Fruit fly (Drosophila melanogaster) whole organism, prepupa: ENCODE results near the gene CG31710.
A peak's percentile ranks its signal among the peaks of the same experiment; 100 is the strongest.

Experiments
- Blimp-1 ChIP-seq: fragments of 200-800 bp; sonication (Bioruptor generic); optimal IDR thresholded peaks from 3 replicates; lab custom pipeline; 2017; ENCODE audit warnings: missing biosample characterization, missing genetic modification characterization, mild to moderate bottlenecking, moderate library complexity, missing genetic modification reagents
- CG11762 ChIP-seq: fragments of 200-800 bp; sonication (Bioruptor generic); optimal IDR thresholded peaks from 3 replicates; lab custom pipeline; 2016; ENCODE audit warnings: missing biosample characterization, missing genetic modification characterization; ENCODE audit not compliant: insufficient read depth
- CG11902 ChIP-seq: fragments of 200-800 bp; sonication (Bioruptor generic); optimal IDR thresholded peaks from 3 replicates; lab custom pipeline; 2016; ENCODE audit warnings: missing biosample characterization, missing genetic modification characterization
- CG15336 ChIP-seq: fragments of 200-800 bp; sonication (Bioruptor generic); IDR thresholded peaks from 2 replicates; pipeline ENCODE4 v1.3.6; 2022; ENCODE audit warnings: missing biosample characterization, missing genetic modification characterization
- CG1621 ChIP-seq: fragments of 200-800 bp; sonication (Bioruptor generic); optimal IDR thresholded peaks from 3 replicates; lab custom pipeline; 2018; ENCODE audit warnings: missing biosample characterization, mild to moderate bottlenecking, missing genetic modification characterization
- CG3032 ChIP-seq: fragments of 200-800 bp; optimal IDR thresholded peaks from 2 replicates; lab custom pipeline; 2019; ENCODE audit warnings: missing biosample characterization, mild to moderate bottlenecking, missing genetic modification characterization, moderate library complexity
- CG3919 ChIP-seq: fragments of 200-800 bp; sonication (Bioruptor generic); optimal IDR thresholded peaks from 3 replicates; lab custom pipeline; 2016; ENCODE audit warnings: missing biosample characterization, missing genetic modification characterization
- CG4318 ChIP-seq: fragments of 200-800 bp; sonication (Bioruptor generic); optimal IDR thresholded peaks from 3 replicates; lab custom pipeline; 2017; ENCODE audit warnings: missing biosample characterization, mild to moderate bottlenecking, missing genetic modification characterization
- CG6163 ChIP-seq: fragments of 200-800 bp; sonication (Bioruptor generic); IDR thresholded peaks from 3 replicates; pipeline ENCODE4 v1.3.6; 2022; ENCODE audit warnings: missing biosample characterization, missing genetic modification characterization
- CG6792 ChIP-seq: fragments of 200-800 bp; sonication (Bioruptor generic); optimal IDR thresholded peaks from 3 replicates; lab custom pipeline; 2016; ENCODE audit warnings: missing biosample characterization, missing genetic modification characterization
- CG6808 ChIP-seq: fragments of 200-800 bp; sonication (Bioruptor generic); optimal IDR thresholded peaks from 3 replicates; lab custom pipeline; 2017; ENCODE audit warnings: missing biosample characterization, missing genetic modification characterization, mild to moderate bottlenecking, moderate library complexity, missing genetic modification reagents
- CG6854 ChIP-seq: fragments of 200-800 bp; sonication (Bioruptor generic); optimal IDR thresholded peaks from 2 replicates; lab custom pipeline; 2017; ENCODE audit warnings: missing biosample characterization, mild to moderate bottlenecking, missing genetic modification characterization
- CG8119 ChIP-seq: fragments of 200-800 bp; sonication (Bioruptor generic); IDR thresholded peaks from 3 replicates; pipeline ENCODE4 v1.3.6; 2022; ENCODE audit warnings: missing biosample characterization, missing genetic modification characterization
- CG8632 ChIP-seq: fragments of 200-800 bp; sonication (Bioruptor generic); optimal IDR thresholded peaks from 3 replicates; lab custom pipeline; 2016; ENCODE audit warnings: missing biosample characterization, missing genetic modification characterization
- CG9139 ChIP-seq: fragments of 200-800 bp; sonication (Bioruptor generic); optimal IDR thresholded peaks from 3 replicates; lab custom pipeline; 2017; ENCODE audit warnings: missing biosample characterization, mild to moderate bottlenecking, missing genetic modification characterization
- Eip78C ChIP-seq: fragments of 200-800 bp; sonication (Bioruptor generic); peaks from one replicate; lab custom pipeline; 2016; ENCODE audit warnings: missing biosample characterization, missing genetic modification characterization
- Ets96B ChIP-seq: fragments of 200-800 bp; optimal IDR thresholded peaks from 2 replicates; lab custom pipeline; 2019; ENCODE audit warnings: missing biosample characterization, mild to moderate bottlenecking, missing genetic modification characterization, moderate library complexity
- Gug ChIP-seq: fragments of 200-800 bp; sonication (Bioruptor generic); IDR thresholded peaks from 2 replicates; pipeline ENCODE4 v1.3.6; 2022; ENCODE audit warnings: missing biosample characterization, missing genetic modification characterization
- Hr38 ChIP-seq: sonication (Bioruptor generic); optimal IDR thresholded peaks from 2 replicates; lab custom pipeline; 2016; ENCODE audit warnings: missing biosample characterization, missing genetic modification characterization
- Hr39 ChIP-seq: fragments of 200-800 bp; sonication (Bioruptor generic); optimal IDR thresholded peaks from 2 replicates; lab custom pipeline; 2016; ENCODE audit warnings: missing biosample characterization, missing genetic modification characterization
- Lpt ChIP-seq: fragments of 200-800 bp; sonication (Bioruptor generic); optimal IDR thresholded peaks from 3 replicates; lab custom pipeline; 2016; ENCODE audit warnings: missing biosample characterization, missing genetic modification characterization
- Met ChIP-seq: fragments of 200-800 bp; sonication (Bioruptor generic); optimal IDR thresholded peaks from 3 replicates; lab custom pipeline; 2016; ENCODE audit warnings: missing biosample characterization, missing genetic modification characterization
- OdsH ChIP-seq: fragments of 200-800 bp; sonication (Bioruptor generic); optimal IDR thresholded peaks from 3 replicates; lab custom pipeline; 2016; ENCODE audit warnings: missing biosample characterization, missing genetic modification characterization
- Smox ChIP-seq: fragments of 200-800 bp; sonication (Bioruptor generic); optimal IDR thresholded peaks from 3 replicates; lab custom pipeline; 2016; ENCODE audit warnings: missing biosample characterization, missing genetic modification characterization
- Sox102F ChIP-seq: fragments of 200-800 bp; sonication (Bioruptor generic); optimal IDR thresholded peaks from 2 replicates; lab custom pipeline; 2016; ENCODE audit warnings: missing biosample characterization, mild to moderate bottlenecking, missing genetic modification characterization
- achi ChIP-seq: fragments of 200-800 bp; sonication (Bioruptor generic); optimal IDR thresholded peaks from 3 replicates; lab custom pipeline; 2016; ENCODE audit warnings: missing biosample characterization, missing genetic modification characterization
- acj6 ChIP-seq: fragments of 200-800 bp; sonication (Bioruptor generic); optimal IDR thresholded peaks from 3 replicates; lab custom pipeline; 2016; ENCODE audit warnings: missing biosample characterization, missing genetic modification characterization
- dsx ChIP-seq: fragments of 200-800 bp; optimal IDR thresholded peaks from 3 replicates; lab custom pipeline; 2019; ENCODE audit warnings: missing biosample characterization, mild to moderate bottlenecking, missing genetic modification characterization, moderate library complexity; ENCODE audit not compliant: poor library complexity, severe bottlenecking
- eg ChIP-seq: fragments of 200-800 bp; sonication (Bioruptor generic); IDR thresholded peaks from 3 replicates; pipeline ENCODE4 v1.3.6; 2022; ENCODE audit warnings: missing biosample characterization, missing genetic modification characterization
- esn ChIP-seq: fragments of 200-800 bp; sonication (Bioruptor generic); optimal IDR thresholded peaks from 2 replicates; lab custom pipeline; 2016; ENCODE audit warnings: missing biosample characterization, mild to moderate bottlenecking, missing genetic modification characterization, moderate library complexity
- fd59A ChIP-seq: fragments of 200-800 bp; sonication (Bioruptor generic); optimal IDR thresholded peaks from 2 replicates; lab custom pipeline; 2017; ENCODE audit warnings: missing biosample characterization, mild to moderate bottlenecking, missing genetic modification characterization, missing genetic modification reagents
- fd85E ChIP-seq: fragments of 200-800 bp; sonication (Bioruptor generic); optimal IDR thresholded peaks from 3 replicates; lab custom pipeline; 2016; ENCODE audit warnings: missing biosample characterization, missing genetic modification characterization
- fkh ChIP-seq: fragments of 200-800 bp; sonication (Bioruptor generic); optimal IDR thresholded peaks from 3 replicates; lab custom pipeline; 2017; ENCODE audit warnings: missing biosample characterization, mild to moderate bottlenecking, missing genetic modification characterization, moderate library complexity
- lz ChIP-seq: fragments of 200-800 bp; sonication (Bioruptor generic); optimal IDR thresholded peaks from 3 replicates; lab custom pipeline; 2016; ENCODE audit warnings: missing biosample characterization, missing genetic modification characterization
- net ChIP-seq: fragments of 200-800 bp; sonication (Bioruptor generic); optimal IDR thresholded peaks from 3 replicates; lab custom pipeline; 2016; ENCODE audit warnings: missing biosample characterization, missing genetic modification characterization
- pdm3 ChIP-seq: fragments of 200-800 bp; sonication (Bioruptor generic); optimal IDR thresholded peaks from 3 replicates; lab custom pipeline; 2016; ENCODE audit warnings: missing biosample characterization, missing genetic modification characterization
- salr ChIP-seq, 2 experiments: fragments of 200-800 bp; sonication (Bioruptor generic); optimal IDR thresholded peaks; 3 replicates each; lab custom pipeline; 2016 to 2018; ENCODE audit warnings: missing biosample characterization in 2 of 2, missing genetic modification characterization in 2 of 2, mild to moderate bottlenecking in 1 of 2
- spab ChIP-seq: fragments of 200-800 bp; sonication (Bioruptor generic); optimal IDR thresholded peaks from 2 replicates; lab custom pipeline; 2017; ENCODE audit warnings: missing biosample characterization, mild to moderate bottlenecking, missing genetic modification characterization, missing genetic modification reagents
- ss ChIP-seq, 2 experiments: fragments of 200-800 bp; sonication (Bioruptor generic); optimal IDR thresholded peaks; 2 replicates in 1 of 2; 3 replicates in 1 of 2; lab custom pipeline; 2017 to 2018; ENCODE audit warnings: mild to moderate bottlenecking in 2 of 2, missing biosample characterization in 2 of 2, missing genetic modification characterization in 2 of 2, moderate library complexity in 1 of 2
- svp ChIP-seq: fragments of 200-800 bp; sonication (Bioruptor generic); peaks from one replicate; lab custom pipeline; 2016; ENCODE audit warnings: missing biosample characterization, missing genetic modification characterization
- topi ChIP-seq: fragments of 200-800 bp; sonication (Bioruptor generic); optimal IDR thresholded peaks from 3 replicates; lab custom pipeline; 2016; ENCODE audit warnings: missing biosample characterization, missing genetic modification characterization
- vri ChIP-seq: fragments of 200-800 bp; sonication (Bioruptor generic); optimal IDR thresholded peaks from 3 replicates; lab custom pipeline; 2016; ENCODE audit warnings: missing biosample characterization, mild to moderate bottlenecking, missing genetic modification characterization

CG31710 gene

dm6 chr2L:9700454-9700853 lies 5.3 kb downstream of the CG31710 start, which contains the start of gene pelo (continued):
- TF ChIP-seq CG6792 (GFP tag; lab: Kevin White, UChicago) = peak; percentile 38
- TF ChIP-seq Blimp-1 (GFP tag; lab: Kevin White, UChicago) = no peak
- peak; percentile 9 for TF ChIP-seq CG11762 (GFP tag; lab: Kevin White, UChicago)
- TF ChIP-seq lz (GFP tag; lab: Kevin White, UChicago) = peak; percentile 45
- TF ChIP-seq Lpt = no peak
- TF ChIP-seq CG11902 (GFP tag; lab: Kevin White, UChicago) = no peak
- TF ChIP-seq topi (GFP tag; lab: Kevin White, UChicago) = peak; percentile 38

dm6 chr2L:9699615-9700014 lies 6.1 kb downstream of the CG31710 start, which contains the start of gene hoip:
TSS of gene hoip (plus strand) at chr2L:9699791.
- no peak for TF ChIP-seq Smox (GFP tag; lab: Kevin White, UChicago)
- peak; percentile 7; the same call in 1 of the 3 replicates for TF ChIP-seq eg (GFP tag; lab: Robert Waterston, UW)

- TF ChIP-seq Ets96B (no peak), Hr38 (GFP tag; lab: Kevin White, UChicago) (no peak), Gug (GFP tag; lab: Robert Waterston, UW) (0 out of 2 replicates have a peak, but pooled peaks have one; percentile 10), CG9139 (GFP tag; lab: Kevin White, UChicago) (no peak), CG6792 (GFP tag; lab: Kevin White, UChicago) (no peak), fkh (GFP tag; lab: Kevin White, UChicago) (peak; percentile 31), Eip78C (GFP tag; lab: Kevin White, UChicago) (peak; percentile 49), fd59A (GFP tag; lab: Kevin White, UChicago) (no peak), spab (no peak), CG6854 (GFP tag; lab: Kevin White, UChicago) (peak; percentile 58), Sox102F (GFP tag; lab: Kevin White, UChicago) (no peak), CG3919 (GFP tag; lab: Kevin White, UChicago) (no peak), eg (GFP tag; lab: Robert Waterston, UW) (peak; percentile 48; the same call in 1 of the 3 replicates), esn (GFP tag; lab: Kevin White, UChicago) (no peak), CG8632 (GFP tag; lab: Kevin White, UChicago) (no peak), CG8119 (peak; percentile 54; the same call in 2 of the 3 replicates), vri (GFP tag; lab: Kevin White, UChicago) (peak; percentile 63), CG6808 (GFP tag; lab: Kevin White, UChicago) (peak; percentile 28), Smox (GFP tag; lab: Kevin White, UChicago) (no peak), fd85E (GFP tag; lab: Kevin White, UChicago) (no peak), salr (GFP tag; optimal IDR thresholded peaks at IDR 0.05; lab: Kevin White, UChicago) (no peak), CG1621 (tag; lab: Kevin White, UChicago) (peak; percentile 96), ss (GFP tag; optimal IDR thresholded peaks at IDR 0.05; lab: Kevin White, UChicago) (peak; percentile 11 to 15), Hr39 (GFP tag; lab: Kevin White, UChicago) (no peak), CG15336 (no peak; the same call in 1 of the 2 replicates), achi (GFP tag; lab: Kevin White, UChicago) (peak; percentile 4), svp (GFP tag; lab: Kevin White, UChicago) (no peak), dsx (no peak), lz (GFP tag; lab: Kevin White, UChicago) (no peak), acj6 (GFP tag; lab: Kevin White, UChicago) (no peak), OdsH (GFP tag; lab: Kevin White, UChicago) (peak; percentile 25), pdm3 (GFP tag; lab: Kevin White, UChicago) (no peak), topi (GFP tag; lab: Kevin White, UChicago) (no peak), CG6163 (GFP tag; lab: Robert Waterston, UW) (peak; percentile 68; the same call in 2 of the 3 replicates), CG3032 (peak; percentile 45), CG4318 (GFP tag; lab: Kevin White, UChicago) (no peak), Met (no peak), net (GFP tag; lab: Kevin White, UChicago) (no peak)
Measured at dm6 chr2L:9698923-9699493, 6.7 kb downstream of the CG31710 start, which contains the start of gene Pka-C1. TSS of gene Pka-C1 (minus strand) at chr2L:9699297.
